Worm (Caenorhabditis elegans) whole organism, L2 larva: ENCODE measurements around the gene dkf-2.
A peak's percentile ranks its signal among the peaks of the same experiment; 100 is the strongest.

ENCODE experiments used
- C34F6.9 ChIP-seq: fragments of 150-350 bp; optimal IDR thresholded peaks from 2 replicates; lab custom pipeline; 2014; ENCODE audit warnings: missing biosample characterization, missing genetic modification characterization
- F13H6.1 ChIP-seq: sonication (generic microtip); optimal IDR thresholded peaks from 2 replicates; lab custom pipeline; 2016; ENCODE audit warnings: missing genetic modification characterization, missing compliant biosample characterization
- R02D3.7 ChIP-seq: fragments of 150-350 bp; optimal IDR thresholded peaks from 2 replicates; lab custom pipeline; 2014; ENCODE audit warnings: missing biosample characterization, missing genetic modification characterization
- Y55F3AM.14 ChIP-seq: fragments of 200-800 bp; sonication (Bioruptor generic); optimal IDR thresholded peaks from 2 replicates; lab custom pipeline; 2018; ENCODE audit warnings: mild to moderate bottlenecking, missing genetic modification characterization, missing compliant biosample characterization
- aly-2 ChIP-seq: fragments of 150-350 bp; optimal IDR thresholded peaks from 2 replicates; lab custom pipeline; 2014; ENCODE audit warnings: missing biosample characterization, missing genetic modification characterization
- ama-1 ChIP-seq: fragments of 150-350 bp; optimal IDR thresholded peaks from 2 replicates; lab custom pipeline; 2018; ENCODE audit warnings: inconsistent platforms
- blmp-1 ChIP-seq: sonication (generic microtip); optimal IDR thresholded peaks from 2 replicates; lab custom pipeline; 2017; ENCODE audit warnings: missing genetic modification characterization, mild to moderate bottlenecking, missing compliant biosample characterization, antibody characterized with exemption, moderate library complexity; ENCODE audit not compliant: insufficient read depth
- ceh-16 ChIP-seq: fragments of 150-350 bp; optimal IDR thresholded peaks from 2 replicates; lab custom pipeline; 2014; ENCODE audit warnings: missing biosample characterization, missing genetic modification characterization
- ceh-82 ChIP-seq: fragments of 150-350 bp; optimal IDR thresholded peaks from 2 replicates; lab custom pipeline; 2014; ENCODE audit warnings: missing biosample characterization, missing genetic modification characterization
- crh-2 ChIP-seq: sonication (generic microtip); optimal IDR thresholded peaks from 2 replicates; lab custom pipeline; 2017; ENCODE audit warnings: missing biosample characterization, missing genetic modification characterization
- dmd-4 ChIP-seq: sonication (generic microtip); optimal IDR thresholded peaks from 2 replicates; lab custom pipeline; 2017; ENCODE audit warnings: missing biosample characterization, missing genetic modification characterization
- egl-27 ChIP-seq: sonication (generic microtip); optimal IDR thresholded peaks from 3 replicates; lab custom pipeline; 2017; ENCODE audit warnings: missing biosample characterization, missing genetic modification reagents, missing genetic modification characterization
- elt-1 ChIP-seq: fragments of 150-350 bp; optimal IDR thresholded peaks from 2 replicates; lab custom pipeline; 2014; ENCODE audit warnings: missing biosample characterization, missing genetic modification characterization
- fos-1 ChIP-seq: fragments of 150-350 bp; optimal IDR thresholded peaks from 2 replicates; lab custom pipeline; 2014; ENCODE audit warnings: missing biosample characterization, missing genetic modification characterization
- lin-11 ChIP-seq: fragments of 150-350 bp; sonication (generic microtip); optimal IDR thresholded peaks from 2 replicates; lab custom pipeline; 2014; ENCODE audit warnings: missing biosample characterization, missing genetic modification characterization, inconsistent platforms, mixed read lengths
- lin-13 ChIP-seq: fragments of 150-350 bp; optimal IDR thresholded peaks from 2 replicates; lab custom pipeline; 2014; ENCODE audit warnings: missing biosample characterization, missing genetic modification reagents, missing genetic modification characterization
- lin-39 ChIP-seq: fragments of 150-350 bp; optimal IDR thresholded peaks from 2 replicates; lab custom pipeline; 2014; ENCODE audit warnings: missing biosample characterization, missing genetic modification reagents, missing genetic modification characterization
- mab-5 ChIP-seq: fragments of 150-350 bp; optimal IDR thresholded peaks from 2 replicates; lab custom pipeline; 2014; ENCODE audit warnings: missing biosample characterization, missing genetic modification characterization
- mbf-1 ChIP-seq: sonication (generic microtip); optimal IDR thresholded peaks from 2 replicates; lab custom pipeline; 2017; ENCODE audit warnings: missing biosample characterization, missing genetic modification characterization
- mdl-1 ChIP-seq, 2 experiments: fragments of 150-350 bp in 1 of 2; sonication (generic microtip) in 1 of 2; optimal IDR thresholded peaks; 2 replicates each; lab custom pipeline; 2017; ENCODE audit warnings: missing biosample characterization in 2 of 2, missing genetic modification characterization in 2 of 2
- nhr-10 ChIP-seq: sonication (generic microtip); optimal IDR thresholded peaks from 2 replicates; lab custom pipeline; 2017; ENCODE audit warnings: missing biosample characterization, missing genetic modification characterization
- nhr-11 ChIP-seq: fragments of 150-350 bp; optimal IDR thresholded peaks from 2 replicates; lab custom pipeline; 2014; ENCODE audit warnings: missing biosample characterization, missing genetic modification characterization
- nhr-12 ChIP-seq: fragments of 150-350 bp; optimal IDR thresholded peaks from 2 replicates; lab custom pipeline; 2014; ENCODE audit warnings: missing biosample characterization, missing genetic modification characterization
- nhr-129 ChIP-seq: fragments of 150-350 bp; optimal IDR thresholded peaks from 2 replicates; lab custom pipeline; 2014; ENCODE audit warnings: missing biosample characterization, missing genetic modification characterization
- nhr-21 ChIP-seq: fragments of 150-350 bp; optimal IDR thresholded peaks from 2 replicates; lab custom pipeline; 2014; ENCODE audit warnings: missing biosample characterization, missing genetic modification characterization
- nhr-237 ChIP-seq: fragments of 150-350 bp; optimal IDR thresholded peaks from 2 replicates; lab custom pipeline; 2014; ENCODE audit warnings: missing biosample characterization, missing genetic modification characterization
- nhr-25 ChIP-seq: fragments of 150-350 bp; sonication (generic microtip); optimal IDR thresholded peaks from 3 replicates; lab custom pipeline; 2014; ENCODE audit warnings: missing biosample characterization, missing genetic modification characterization
- nhr-77 ChIP-seq: fragments of 150-350 bp; optimal IDR thresholded peaks from 2 replicates; lab custom pipeline; 2014; ENCODE audit warnings: missing biosample characterization, missing genetic modification characterization
- peb-1 ChIP-seq: fragments of 150-350 bp; optimal IDR thresholded peaks from 2 replicates; lab custom pipeline; 2014; ENCODE audit warnings: missing biosample characterization, missing genetic modification characterization
- sem-4 ChIP-seq: fragments of 150-350 bp; optimal IDR thresholded peaks from 2 replicates; lab custom pipeline; 2014; ENCODE audit warnings: missing biosample characterization, missing genetic modification reagents, missing genetic modification characterization
- sma-3 ChIP-seq: sonication (generic microtip); optimal IDR thresholded peaks from 2 replicates; lab custom pipeline; 2016; ENCODE audit warnings: missing genetic modification reagents, missing genetic modification characterization, missing compliant biosample characterization
- sma-9 ChIP-seq, 2 experiments: fragments of 150-350 bp in 1 of 2; sonication (generic microtip) in 1 of 2; optimal IDR thresholded peaks; 2 replicates each; lab custom pipeline; 2014 to 2016; ENCODE audit warnings: missing genetic modification characterization in 2 of 2, mild to moderate bottlenecking in 1 of 2, missing biosample characterization in 1 of 2, missing compliant biosample characterization in 1 of 2, missing genetic modification reagents in 1 of 2, moderate library complexity in 1 of 2
- unc-39 ChIP-seq: fragments of 150-350 bp; optimal IDR thresholded peaks from 2 replicates; lab custom pipeline; 2014; ENCODE audit warnings: missing biosample characterization, missing genetic modification characterization
- unc-55 ChIP-seq: fragments of 150-350 bp; sonication (generic microtip); optimal IDR thresholded peaks from 3 replicates; lab custom pipeline; 2014; ENCODE audit warnings: missing biosample characterization, missing genetic modification reagents, missing genetic modification characterization
- unc-62 ChIP-seq: fragments of 150-350 bp; optimal IDR thresholded peaks from 2 replicates; lab custom pipeline; 2014; ENCODE audit warnings: missing biosample characterization, missing genetic modification reagents, missing genetic modification characterization
- zag-1 ChIP-seq: fragments of 150-350 bp; optimal IDR thresholded peaks from 2 replicates; lab custom pipeline; 2014; ENCODE audit warnings: missing biosample characterization, missing genetic modification characterization
- ztf-11 ChIP-seq: sonication (generic microtip); optimal IDR thresholded peaks from 2 replicates; lab custom pipeline; 2017; ENCODE audit warnings: missing biosample characterization, missing genetic modification characterization
- ztf-4 ChIP-seq: fragments of 150-350 bp; optimal IDR thresholded peaks from 2 replicates; lab custom pipeline; 2014; ENCODE audit warnings: missing biosample characterization, missing genetic modification characterization

dkf-2 gene

ce11 chrV:16811841-16812240 lies 64.4 kb downstream of the dkf-2 start:
- TF ChIP-seq dmd-4 (tag; lab: Kevin White, UChicago) (no peak), mdl-1 (tag; optimal IDR thresholded peaks at IDR 0.05; lab: Kevin White, UChicago) (no peak), ztf-4 (tag; lab: Kevin White, UChicago) (no peak), mbf-1 (tag; lab: Kevin White, UChicago) (no peak), lin-39 (no peak), ztf-11 (tag; lab: Kevin White, UChicago) (no peak), F13H6.1 (tag; lab: Kevin White, UChicago) (no peak), nhr-21 (tag; lab: Kevin White, UChicago) (no peak), lin-13 (no peak), ama-1 (no peak), ceh-16 (no peak), Y55F3AM.14 (GFP tag; lab: Kevin White, UChicago) (no peak), crh-2 (tag; lab: Kevin White, UChicago) (no peak), unc-62 (GFP tag; lab: Kevin White, UChicago) (no peak), sem-4 (tag; lab: Kevin White, UChicago) (no peak), lin-11 (no peak)

ce11 chrV:16812371-16812770 lies 64.9 kb downstream of the dkf-2 start:
- TF ChIP-seq ztf-4 (tag; lab: Kevin White, UChicago), result no peak
- TF ChIP-seq nhr-129 (tag; lab: Kevin White, UChicago), result no peak
- no peak for TF ChIP-seq nhr-10
- no peak for TF ChIP-seq unc-39 (tag; lab: Kevin White, UChicago)
- TF ChIP-seq ceh-16, result no peak
- TF ChIP-seq aly-2 (tag; lab: Kevin White, UChicago), result no peak
- no peak for TF ChIP-seq nhr-237
- no peak for TF ChIP-seq nhr-12 (tag; lab: Kevin White, UChicago)
- no peak for TF ChIP-seq nhr-25 (tag; lab: Kevin White, UChicago)
- no peak for TF ChIP-seq R02D3.7 (tag; lab: Kevin White, UChicago)
- TF ChIP-seq sma-9 (GFP tag; optimal IDR thresholded peaks at IDR 0.05; lab: Kevin White, UChicago), result no peak
- TF ChIP-seq sma-9 (tag; optimal IDR thresholded peaks at IDR 0.05; lab: Kevin White, UChicago), result no peak
- TF ChIP-seq ceh-82 (tag; lab: Kevin White, UChicago), result no peak
- no peak for TF ChIP-seq lin-11
- no peak for TF ChIP-seq C34F6.9 (tag; lab: Kevin White, UChicago)

- TF ChIP-seq mab-5 (tag; lab: Kevin White, UChicago), result peak; percentile 42
- peak; percentile 48 for TF ChIP-seq nhr-25 (tag; lab: Kevin White, UChicago)
- TF ChIP-seq sem-4 (tag; lab: Kevin White, UChicago), result no peak
- TF ChIP-seq nhr-21 (tag; lab: Kevin White, UChicago), result peak; percentile 45
- TF ChIP-seq sma-3 (GFP tag; lab: Kevin White, UChicago), result peak; percentile 7
- peak; percentile 10 for TF ChIP-seq unc-55 (GFP tag; lab: Kevin White, UChicago)
- TF ChIP-seq Y55F3AM.14 (GFP tag; lab: Kevin White, UChicago), result no peak
Measured at ce11 chrV:16814541-16815207, 67.3 kb downstream of the dkf-2 start.

DNA sequence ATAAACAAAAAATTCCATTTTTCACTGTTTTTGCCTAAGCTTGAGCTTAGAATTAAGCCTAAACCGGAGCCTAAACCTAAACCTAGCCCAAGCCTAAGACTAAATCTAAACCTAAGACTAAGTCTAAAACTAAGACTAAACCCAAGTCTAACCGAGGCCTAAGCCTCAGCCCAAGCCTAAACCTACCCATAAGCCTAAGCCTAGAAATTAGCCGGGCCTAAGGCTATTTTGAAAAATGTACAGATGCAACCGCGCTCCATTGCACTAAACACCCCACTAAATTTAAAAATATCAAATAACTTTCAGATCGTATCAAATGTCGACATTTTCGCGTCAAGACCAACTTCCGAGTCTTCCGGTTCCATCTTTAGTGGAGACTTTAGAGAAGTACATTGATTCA lies 67.8 kb downstream of the dkf-2 start, which contains the start of gene T20B3.1:
TSS of gene T20B3.1 (plus strand) at position 301 of the 400 bp plus-strand sequence.
- no peak for TF ChIP-seq peb-1 (tag; lab: Kevin White, UChicago)
- TF ChIP-seq ceh-16, result no peak
- TF ChIP-seq dmd-4 (tag; lab: Kevin White, UChicago), result no peak
- TF ChIP-seq nhr-11, result no peak
- TF ChIP-seq nhr-77 (tag; lab: Kevin White, UChicago), result no peak
- no peak for TF ChIP-seq zag-1
- TF ChIP-seq nhr-237, result no peak
- TF ChIP-seq sma-3 (GFP tag; lab: Kevin White, UChicago), result no peak
- no peak for TF ChIP-seq nhr-129 (tag; lab: Kevin White, UChicago)
- TF ChIP-seq nhr-21 (tag; lab: Kevin White, UChicago), result no peak
- no peak for TF ChIP-seq mbf-1 (tag; lab: Kevin White, UChicago)
- no peak for TF ChIP-seq lin-13
- no peak for TF ChIP-seq egl-27 (tag; lab: Kevin White, UChicago)
- TF ChIP-seq fos-1, result no peak
- no peak for TF ChIP-seq sma-9 (GFP tag; optimal IDR thresholded peaks at IDR 0.05; lab: Kevin White, UChicago)
- TF ChIP-seq sma-9 (tag; optimal IDR thresholded peaks at IDR 0.05; lab: Kevin White, UChicago), result no peak
- TF ChIP-seq unc-39 (tag; lab: Kevin White, UChicago), result no peak
- TF ChIP-seq elt-1 (tag; lab: Kevin White, UChicago), result no peak
- TF ChIP-seq blmp-1 (tag; lab: Kevin White, UChicago), result no peak
- TF ChIP-seq, all 48 proteins: peak for 0
